Fruit fly (Drosophila melanogaster) S2 (cell line): ENCODE measurements around the gene Hex-t1.

ENCODE experiments used
- CG8478 ChIP-seq: fragments of >200 bp; optimal IDR thresholded peaks from 2 replicates; lab custom pipeline; 2018
- CTCF ChIP-seq, 2 experiments: fragments of >200 bp; optimal IDR thresholded peaks; 2 replicates each; lab custom pipeline; 2018

DNA sequence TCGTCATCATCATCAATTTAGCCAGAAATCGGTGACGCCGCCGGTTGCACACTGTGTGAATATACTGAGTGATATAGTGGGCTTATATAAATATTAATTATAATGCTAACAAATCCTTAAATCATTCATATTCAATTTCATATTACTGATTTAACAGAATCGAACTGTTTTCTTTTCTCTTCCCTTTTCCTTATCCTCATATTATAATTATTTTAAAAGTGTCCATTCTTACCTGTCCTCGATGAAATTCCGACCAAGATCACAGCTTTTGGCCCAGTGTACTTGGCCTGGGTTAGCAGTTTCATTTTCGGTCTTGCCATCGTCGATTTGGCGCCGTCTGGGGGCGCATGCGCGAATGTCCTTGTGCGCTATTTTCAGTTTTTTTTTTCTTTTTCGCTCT is 15.9 kb upstream of the Hex-t1 start:
- no peak for TF ChIP-seq CG8478
- no peak for TF ChIP-seq CTCF (optimal IDR thresholded peaks at IDR 0.05; lab: Kevin White, UChicago)
